Fruit fly (Drosophila melanogaster): Measurements from ENCODE around the gene CG14431.

Gene CG14431

DNA sequence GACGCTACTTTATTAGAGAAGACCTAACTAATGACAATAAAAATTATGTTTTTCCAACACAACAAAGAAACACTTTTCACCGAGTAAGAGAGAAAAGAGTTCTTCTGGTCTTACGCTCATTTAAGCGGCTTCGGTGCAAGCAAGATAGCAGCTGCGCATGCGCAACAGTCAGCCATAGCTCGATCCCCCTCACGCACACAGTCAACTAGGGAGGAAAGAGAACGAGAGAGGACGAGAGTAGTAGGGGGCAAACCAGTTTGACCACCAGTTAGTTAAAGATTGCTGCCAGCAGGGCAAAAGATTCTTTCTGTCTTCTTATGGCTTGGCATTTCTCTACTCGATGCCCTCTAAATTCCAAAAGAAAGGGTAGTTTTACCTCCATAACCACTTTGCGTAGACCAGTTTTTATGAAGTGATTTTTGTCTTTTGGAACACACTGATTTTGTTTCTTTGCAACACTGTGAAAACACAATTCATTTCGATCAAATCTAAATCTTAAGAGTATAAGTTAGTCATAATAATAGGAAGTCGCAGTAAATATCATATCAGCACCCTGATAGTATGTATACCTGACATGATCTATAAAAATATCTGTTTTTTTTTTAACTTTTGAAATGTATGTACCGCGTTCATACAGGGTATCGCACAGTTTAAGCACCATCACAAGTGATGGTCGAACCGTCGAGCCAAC, 92.5 kb downstream of the CG14431 start:
- TF ChIP-seq fru (GFP tag; optimal IDR thresholded peaks at IDR 0.05), result peak; percentile 57
- no peak for TF ChIP-seq dmrt93B (GFP tag; optimal IDR thresholded peaks at IDR 0.05)
- peak; percentile 29 for TF ChIP-seq Sp1 (GFP tag; optimal IDR thresholded peaks at IDR 0.05)
- TF ChIP-seq dl (GFP tag; optimal IDR thresholded peaks at IDR 0.05; ENCODE audit: insufficient read depth in 1 of 2, partially characterized antibody in 2 of 2), result peak; percentile 19 to 20
- TF ChIP-seq psq (GFP tag; optimal IDR thresholded peaks at IDR 0.05), result peak; percentile 55
- peak; percentile 25 for TF ChIP-seq tai (GFP tag; optimal IDR thresholded peaks at IDR 0.05)
- TF ChIP-seq CG9705 (GFP tag; optimal IDR thresholded peaks at IDR 0.05), result no peak
- peak; percentile 86 for TF ChIP-seq woc (GFP tag; optimal IDR thresholded peaks at IDR 0.05)
- no peak for TF ChIP-seq rgr (GFP tag; optimal IDR thresholded peaks at IDR 0.05)
- TF ChIP-seq h (GFP tag; optimal IDR thresholded peaks at IDR 0.05), result no peak
- TF ChIP-seq Dif (GFP tag; optimal IDR thresholded peaks at IDR 0.05; ENCODE audit: partially characterized antibody), result peak; percentile 51
- TF ChIP-seq Vsx2 (GFP tag; optimal IDR thresholded peaks at IDR 0.05; ENCODE audit: partially characterized antibody), result peak; percentile 63

DNA sequence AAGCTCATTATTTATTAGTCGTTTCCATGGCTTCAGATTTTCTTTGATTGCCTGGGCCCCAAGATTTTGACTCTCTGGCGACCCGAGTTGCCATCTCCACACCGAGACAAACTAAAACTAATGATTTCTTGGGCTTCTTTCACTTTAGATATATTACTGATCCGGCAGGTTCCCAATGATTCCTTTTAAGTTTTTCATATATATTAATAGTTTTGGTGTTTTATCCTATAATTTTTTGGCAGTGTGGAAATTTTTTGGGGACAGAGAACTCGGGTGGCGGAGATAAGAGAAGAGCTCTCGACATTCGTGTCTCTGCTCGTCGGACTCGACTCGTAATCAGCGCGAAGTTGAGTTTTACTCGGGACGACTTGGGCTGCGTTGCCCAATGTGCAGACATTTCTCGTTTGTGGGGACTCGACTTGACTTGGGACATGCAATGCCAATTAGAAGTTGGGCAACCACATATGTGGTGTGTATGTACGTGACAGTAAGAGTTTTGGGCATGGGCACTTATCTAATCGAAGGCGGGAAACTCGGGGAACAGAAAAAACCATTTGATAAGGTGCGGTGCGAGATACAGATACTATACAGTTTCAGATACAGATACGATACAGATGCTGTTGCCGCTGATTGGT, 93.2 kb downstream of the CG14431 start:
- TF ChIP-seq Hr83 (GFP tag; optimal IDR thresholded peaks at IDR 0.05; ENCODE audit: poor library complexity, severe bottlenecking) (no peak), Myc (optimal IDR thresholded peaks at IDR 0.05) (no peak), HLH106 (tag; optimal IDR thresholded peaks at IDR 0.05) (peak; percentile 65), N (GFP tag; optimal IDR thresholded peaks at IDR 0.05) (no peak), GATAd (GFP tag; optimal IDR thresholded peaks at IDR 0.05) (no peak), rgr (GFP tag; optimal IDR thresholded peaks at IDR 0.05) (peak; percentile 72), lola (GFP tag; optimal IDR thresholded peaks at IDR 0.05) (no peak), CrebA (GFP tag; optimal IDR thresholded peaks at IDR 0.05; ENCODE audit: borderline replicate concordance) (no peak), Dfd (GFP tag; optimal IDR thresholded peaks at IDR 0.05) (no peak), br (GFP tag; optimal IDR thresholded peaks at IDR 0.05) (peak; percentile 64), Mio (GFP tag; optimal IDR thresholded peaks at IDR 0.05) (no peak), fru (GFP tag; optimal IDR thresholded peaks at IDR 0.05) (peak; percentile 50), sage (GFP tag; optimal IDR thresholded peaks at IDR 0.05) (peak; percentile 57), jim (GFP tag; optimal IDR thresholded peaks at IDR 0.05) (no peak), h (GFP tag; optimal IDR thresholded peaks at IDR 0.05) (peak; percentile 76), Dif (GFP tag; optimal IDR thresholded peaks at IDR 0.05; ENCODE audit: partially characterized antibody) (no peak), Sp1 (GFP tag; optimal IDR thresholded peaks at IDR 0.05) (peak; percentile 50), dsf (GFP tag; optimal IDR thresholded peaks at IDR 0.05; ENCODE audit: borderline replicate concordance) (no peak), foxo (GFP tag; optimal IDR thresholded peaks at IDR 0.05) (peak in 1 of 2 experiments; percentile 53), Hnf4 (GFP tag; optimal IDR thresholded peaks at IDR 0.05) (peak; percentile 46), tai (GFP tag; optimal IDR thresholded peaks at IDR 0.05) (no peak), psq (GFP tag; optimal IDR thresholded peaks at IDR 0.05) (peak; percentile 54), brk (GFP tag; optimal IDR thresholded peaks at IDR 0.05) (peak; percentile 48), ey (GFP tag; optimal IDR thresholded peaks at IDR 0.05) (peak; percentile 38), dl (GFP tag; optimal IDR thresholded peaks at IDR 0.05; ENCODE audit: insufficient read depth in 1 of 2, partially characterized antibody in 2 of 2) (no peak), OdsH (GFP tag; optimal IDR thresholded peaks at IDR 0.05) (peak; percentile 64), woc (GFP tag; optimal IDR thresholded peaks at IDR 0.05) (peak; percentile 57), Rel (GFP tag; optimal IDR thresholded peaks at IDR 0.05) (no peak), Rel (tag; optimal IDR thresholded peaks at IDR 0.05) (no peak), dmrt93B (GFP tag; optimal IDR thresholded peaks at IDR 0.05) (peak; percentile 32), Abd-B (GFP tag; optimal IDR thresholded peaks at IDR 0.05) (no peak)

DNA sequence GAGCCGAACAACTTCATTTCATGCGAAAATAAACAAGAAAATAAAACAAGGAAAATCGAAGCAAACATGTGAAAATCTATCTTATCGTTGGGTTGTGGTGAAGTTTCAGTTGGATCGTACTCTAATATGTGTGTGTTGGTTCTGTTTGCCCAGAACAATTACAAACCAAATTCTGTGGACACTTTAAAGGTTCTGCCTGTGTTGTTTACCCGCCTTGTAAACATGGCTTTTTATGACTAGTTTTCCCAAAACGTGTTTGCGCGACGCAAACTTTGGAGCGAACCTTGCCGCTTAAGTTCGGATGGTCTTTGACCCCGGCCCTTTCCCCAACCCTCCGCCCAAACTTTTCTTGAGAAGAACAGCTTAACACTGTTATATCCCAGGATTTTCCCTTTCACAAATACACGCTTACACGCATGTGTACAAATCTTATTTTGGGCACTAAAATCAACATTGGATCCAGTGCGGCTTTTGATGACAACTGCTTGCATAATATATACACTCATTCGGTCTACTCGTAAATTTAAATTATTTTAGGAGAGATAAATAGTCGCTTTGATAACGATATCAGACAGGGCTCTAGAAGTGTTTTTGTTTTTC, 96.1 kb downstream of the CG14431 start:
- TF ChIP-seq br (GFP tag; optimal IDR thresholded peaks at IDR 0.05) (no peak), Dif (GFP tag; optimal IDR thresholded peaks at IDR 0.05; ENCODE audit: partially characterized antibody) (no peak), N (GFP tag; optimal IDR thresholded peaks at IDR 0.05) (no peak), Jra (GFP tag; optimal IDR thresholded peaks at IDR 0.05) (no peak), rgr (GFP tag; optimal IDR thresholded peaks at IDR 0.05) (peak; percentile 5), sv (GFP tag; optimal IDR thresholded peaks at IDR 0.05) (peak; percentile 56), dsf (GFP tag; optimal IDR thresholded peaks at IDR 0.05; ENCODE audit: borderline replicate concordance) (no peak), Hr83 (GFP tag; optimal IDR thresholded peaks at IDR 0.05; ENCODE audit: poor library complexity, severe bottlenecking) (no peak), usp (GFP tag; optimal IDR thresholded peaks at IDR 0.05) (no peak), tai (GFP tag; optimal IDR thresholded peaks at IDR 0.05) (no peak), Hr78 (GFP tag; optimal IDR thresholded peaks at IDR 0.05) (no peak), Mio (GFP tag; optimal IDR thresholded peaks at IDR 0.05) (no peak), Sp1 (GFP tag; optimal IDR thresholded peaks at IDR 0.05) (no peak), Abd-B (GFP tag; optimal IDR thresholded peaks at IDR 0.05) (no peak), CG9705 (GFP tag; optimal IDR thresholded peaks at IDR 0.05) (no peak), h (GFP tag; optimal IDR thresholded peaks at IDR 0.05) (no peak)
